Worm (Caenorhabditis elegans): Measurements from ENCODE around the gene C02E7.8.

ce11 chrV:4913853-4914252 is 6.7 kb downstream of the C02E7.8 start:
- no peak for TF ChIP-seq dao-5 (tag; optimal IDR thresholded peaks at IDR 0.05)
- TF ChIP-seq him-1 (tag; optimal IDR thresholded peaks at IDR 0.05): no peak
- no peak for TF ChIP-seq W03F9.2 (tag; optimal IDR thresholded peaks at IDR 0.05)
